Worm (Caenorhabditis elegans): Measurements from ENCODE around the gene F59E12.9.

The F59E12.9 gene

ce11 chrII:5646942-5647341 lies at the start of gene F59E12.9:
TSS of gene F59E12.9 (minus strand) at chrII:5647042.
- TF ChIP-seq dao-5 (tag; optimal IDR thresholded peaks at IDR 0.05) (no peak), him-1 (tag; optimal IDR thresholded peaks at IDR 0.05) (no peak), W03F9.2 (tag; optimal IDR thresholded peaks at IDR 0.05) (no peak)

- TF ChIP-seq W03F9.2 (tag; optimal IDR thresholded peaks at IDR 0.05) = no peak
- TF ChIP-seq him-1 (tag; optimal IDR thresholded peaks at IDR 0.05) = no peak
- TF ChIP-seq dao-5 (tag; optimal IDR thresholded peaks at IDR 0.05) = no peak
Observed at ce11 chrII:5696218-5696617, 49.4 kb upstream of the F59E12.9 start.

- no peak for TF ChIP-seq W03F9.2 (tag; optimal IDR thresholded peaks at IDR 0.05)
- TF ChIP-seq him-1 (tag; optimal IDR thresholded peaks at IDR 0.05) = no peak
- no peak for TF ChIP-seq dao-5 (tag; optimal IDR thresholded peaks at IDR 0.05)
Observed at ce11 chrII:5694798-5695197, 48.0 kb upstream of the F59E12.9 start, which contains the start of gene C25H3.14. TSS of gene C25H3.14 (plus strand) at chrII:5695098.

- TF ChIP-seq W03F9.2 (tag; optimal IDR thresholded peaks at IDR 0.05) (no peak), dao-5 (tag; optimal IDR thresholded peaks at IDR 0.05) (no peak)
Observed at ce11 chrII:5693893-5694292, 47.1 kb upstream of the F59E12.9 start, which contains the start of gene C25H3.3. TSS of gene C25H3.3 (plus strand) at chrII:5694193.

- TF ChIP-seq him-1 (tag; optimal IDR thresholded peaks at IDR 0.05) = no peak
- no peak for TF ChIP-seq dao-5 (tag; optimal IDR thresholded peaks at IDR 0.05)
- no peak for TF ChIP-seq W03F9.2 (tag; optimal IDR thresholded peaks at IDR 0.05)
Observed at ce11 chrII:5691216-5691771, 44.5 kb upstream of the F59E12.9 start, which contains the start of the genes ndub-5 and eif-2D. TSS of gene ndub-5 (minus strand) at chrII:5691353. TSS of gene eif-2D (plus strand) at chrII:5691721.

ce11 chrII:5688959-5689358 lies 42.1 kb upstream of the F59E12.9 start, which contains the start of gene C25H3.11:
TSS of gene C25H3.11 (minus strand) at chrII:5689040.
- TF ChIP-seq dao-5 (tag; optimal IDR thresholded peaks at IDR 0.05) (no peak), him-1 (tag; optimal IDR thresholded peaks at IDR 0.05) (no peak), W03F9.2 (tag; optimal IDR thresholded peaks at IDR 0.05) (no peak)

ce11 chrII:5680703-5681102 lies 33.9 kb upstream of the F59E12.9 start, which contains the start of gene flp-27:
TSS of gene flp-27 (plus strand) at chrII:5681003.
- TF ChIP-seq dao-5 (tag; optimal IDR thresholded peaks at IDR 0.05) (no peak), him-1 (tag; optimal IDR thresholded peaks at IDR 0.05) (no peak), W03F9.2 (tag; optimal IDR thresholded peaks at IDR 0.05) (no peak)

ce11 chrII:5669580-5669979 lies 22.7 kb upstream of the F59E12.9 start, which contains the start of gene C25H3.17:
TSS of gene C25H3.17 (minus strand) at chrII:5669680.
- no peak for TF ChIP-seq dao-5 (tag; optimal IDR thresholded peaks at IDR 0.05)
- TF ChIP-seq W03F9.2 (tag; optimal IDR thresholded peaks at IDR 0.05) = no peak
- TF ChIP-seq him-1 (tag; optimal IDR thresholded peaks at IDR 0.05) = no peak

ce11 chrII:5668830-5669229 lies 22.0 kb upstream of the F59E12.9 start, which contains the start of gene C25H3.7:
TSS of gene C25H3.7 (minus strand) at chrII:5668930.
- no peak for TF ChIP-seq dao-5 (tag; optimal IDR thresholded peaks at IDR 0.05)
- no peak for TF ChIP-seq him-1 (tag; optimal IDR thresholded peaks at IDR 0.05)
- TF ChIP-seq W03F9.2 (tag; optimal IDR thresholded peaks at IDR 0.05) = no peak

- no peak for TF ChIP-seq him-1 (tag; optimal IDR thresholded peaks at IDR 0.05)
- TF ChIP-seq dao-5 (tag; optimal IDR thresholded peaks at IDR 0.05) = no peak
- TF ChIP-seq W03F9.2 (tag; optimal IDR thresholded peaks at IDR 0.05) = no peak
Observed at ce11 chrII:5667540-5667939, 20.7 kb upstream of the F59E12.9 start.

ce11 chrII:5665991-5666390 lies 19.1 kb upstream of the F59E12.9 start, which contains the start of gene C25H3.16:
TSS of gene C25H3.16 (plus strand) at chrII:5666291.
- no peak for TF ChIP-seq dao-5 (tag; optimal IDR thresholded peaks at IDR 0.05)

- TF ChIP-seq dao-5 (tag; optimal IDR thresholded peaks at IDR 0.05) (no peak), W03F9.2 (tag; optimal IDR thresholded peaks at IDR 0.05) (no peak), him-1 (tag; optimal IDR thresholded peaks at IDR 0.05) (no peak)
Observed at ce11 chrII:5665029-5665428, 18.2 kb upstream of the F59E12.9 start, which contains the start of gene C25H3.15. TSS of gene C25H3.15 (plus strand) at chrII:5665329.

- no peak for TF ChIP-seq dao-5 (tag; optimal IDR thresholded peaks at IDR 0.05)
- TF ChIP-seq W03F9.2 (tag; optimal IDR thresholded peaks at IDR 0.05) = no peak
- no peak for TF ChIP-seq him-1 (tag; optimal IDR thresholded peaks at IDR 0.05)
Observed at ce11 chrII:5663180-5663791, 16.4 kb upstream of the F59E12.9 start.

- TF ChIP-seq dao-5 (tag; optimal IDR thresholded peaks at IDR 0.05) = peak; percentile 69
- no peak for TF ChIP-seq W03F9.2 (tag; optimal IDR thresholded peaks at IDR 0.05)
- peak; percentile 84 for TF ChIP-seq him-1 (tag; optimal IDR thresholded peaks at IDR 0.05)
Observed at ce11 chrII:5661735-5662177, 14.9 kb upstream of the F59E12.9 start.
